Fruit fly (Drosophila melanogaster): ENCODE results near the gene Unc-76.
A peak's percentile ranks its signal among the peaks of the same experiment; 100 is the strongest.

Unc-76 gene

dm6 chrX:2041312-2041918, 39.0 kb upstream of the Unc-76 start, which contains the start of gene CG4313 (continued):
- TF ChIP-seq phol (tag; optimal IDR thresholded peaks at IDR 0.05) (peak; percentile 82), CG11398 (GFP tag; optimal IDR thresholded peaks at IDR 0.05) (peak; percentile 71), Lpt (GFP tag; optimal IDR thresholded peaks at IDR 0.05) (no peak), fu2 (GFP tag; optimal IDR thresholded peaks at IDR 0.05) (peak; percentile 34), Doc2 (GFP tag; IDR thresholded peaks at IDR 0.05) (no peak), gcm (GFP tag; optimal IDR thresholded peaks at IDR 0.05) (peak; percentile 49), NC2α (GFP tag; optimal IDR thresholded peaks at IDR 0.05) (peak; percentile 1), CG14050 (GFP tag; IDR thresholded peaks at IDR 0.05) (no peak), seq (GFP tag; IDR thresholded peaks at IDR 0.05) (peak; percentile 30; the same call in 1 of the 2 replicates), CG9876 (GFP tag; optimal IDR thresholded peaks at IDR 0.05) (peak; percentile 33), CG15696 (tag; optimal IDR thresholded peaks at IDR 0.05) (peak; percentile 72), NC2β (GFP tag; optimal IDR thresholded peaks at IDR 0.05) (peak; percentile 49), jing (GFP tag; optimal IDR thresholded peaks at IDR 0.05) (no peak), oc (tag; optimal IDR thresholded peaks at IDR 0.05) (no peak), CG17568 (GFP tag; optimal IDR thresholded peaks at IDR 0.05) (peak; percentile 53), Optix (GFP tag; IDR thresholded peaks at IDR 0.05) (0 out of 3 replicates have a peak, but pooled peaks have one; percentile 48), fd3F (GFP tag; optimal IDR thresholded peaks at IDR 0.05) (peak; percentile 40), Pdp1 (GFP tag; optimal IDR thresholded peaks at IDR 0.05) (peak; percentile 71 to 79), sens (GFP tag) (peak; percentile 97), CG31365 (tag; optimal IDR thresholded peaks at IDR 0.05) (no peak), nau (GFP tag; optimal IDR thresholded peaks at IDR 0.05) (peak; percentile 6), CG4707 (GFP tag; optimal IDR thresholded peaks at IDR 0.05) (peak; percentile 31), BEAF-32 (GFP tag; optimal IDR thresholded peaks at IDR 0.05) (peak; percentile 92), CG12299 (tag; optimal IDR thresholded peaks at IDR 0.05) (peak; percentile 49), az2 (GFP tag; optimal IDR thresholded peaks at IDR 0.05) (peak; percentile 59), CG3163 (GFP tag; optimal IDR thresholded peaks at IDR 0.05) (peak; percentile 29), CG13624 (GFP tag; optimal IDR thresholded peaks at IDR 0.05) (peak; percentile 80), Eip74EF (GFP tag; optimal IDR thresholded peaks at IDR 0.05) (no peak), CG11695 (GFP tag; IDR thresholded peaks at IDR 0.05) (peak; percentile 59; the same call in 2 of the 3 replicates), cg (GFP tag; optimal IDR thresholded peaks at IDR 0.05) (no peak), ash1 (GFP tag; optimal IDR thresholded peaks at IDR 0.05) (no peak), luna (GFP tag; optimal IDR thresholded peaks at IDR 0.05) (peak; percentile 44), dimm (GFP tag; IDR thresholded peaks at IDR 0.05) (no peak), Sox102F (GFP tag; optimal IDR thresholded peaks at IDR 0.05) (peak; percentile 63), CTCF (GFP tag; optimal IDR thresholded peaks at IDR 0.05) (no peak), aop (GFP tag; IDR thresholded peaks at IDR 0.05) (no peak), CG6813 (GFP tag; optimal IDR thresholded peaks at IDR 0.05) (no peak), NK7.1 (GFP tag; optimal IDR thresholded peaks at IDR 0.05) (peak; percentile 26), Xrp1 (GFP tag; IDR thresholded peaks at IDR 0.05) (peak; percentile 67; the same call in 1 of the 2 replicates), CG2129 (GFP tag; IDR thresholded peaks at IDR 0.05; ENCODE audit: partially characterized antibody) (peak; percentile 88), CG10267 (tag; optimal IDR thresholded peaks at IDR 0.05) (peak; percentile 57), CG16863 (GFP tag; optimal IDR thresholded peaks at IDR 0.05) (peak; percentile 55), sc (optimal IDR thresholded peaks at IDR 0.05) (no peak), sc (GFP tag; optimal IDR thresholded peaks at IDR 0.05) (no peak), CG10366 (GFP tag; IDR thresholded peaks at IDR 0.05) (peak; percentile 45; the same call in 1 of the 2 replicates), CG2875 (GFP tag; optimal IDR thresholded peaks at IDR 0.05) (peak; percentile 25), CG18476 (GFP tag; optimal IDR thresholded peaks at IDR 0.05) (peak; percentile 45), CG2120 (GFP tag; optimal IDR thresholded peaks at IDR 0.05) (peak; percentile 83), CG12155 (GFP tag; optimal IDR thresholded peaks at IDR 0.05) (peak; percentile 61), fd96Cb (tag; optimal IDR thresholded peaks at IDR 0.05) (peak; percentile 62)
